Worm (Caenorhabditis elegans) whole organism, L4/young adult: ENCODE results near the gene K11H12.4.

Source experiments
- W03F9.2 ChIP-seq: fragments of 150-350 bp; optimal IDR thresholded peaks from 2 replicates; lab custom pipeline; 2014; ENCODE audit warnings: missing biosample characterization, missing genetic modification characterization
- dao-5 ChIP-seq: sonication (generic microtip); optimal IDR thresholded peaks from 2 replicates; lab custom pipeline; 2016; ENCODE audit warnings: missing genotype, missing genetic modification characterization, moderate library complexity, missing compliant biosample characterization
- him-1 ChIP-seq: sonication (generic microtip); optimal IDR thresholded peaks from 2 replicates; lab custom pipeline; 2016; ENCODE audit warnings: missing genotype, missing genetic modification reagents, missing genetic modification characterization, missing compliant biosample characterization

The K11H12.4 gene

ce11 chrIV:675471-676159, at the start of gene K11H12.4, which contains the start of gene K11H12.10:
Gene K11H12.4, minus strand, starts transcription at chrIV:675883.
Gene K11H12.10, plus strand, starts transcription at chrIV:676075.
- TF ChIP-seq dao-5 (no peak), W03F9.2 (tag; lab: Kevin White, UChicago) (no peak), him-1 (tag; lab: Kevin White, UChicago) (no peak)

- TF ChIP-seq him-1 (tag; lab: Kevin White, UChicago) = no peak
- TF ChIP-seq dao-5 = no peak
- TF ChIP-seq W03F9.2 (tag; lab: Kevin White, UChicago) = no peak
Observed at ce11 chrIV:719351-719750, 43.7 kb upstream of the K11H12.4 start, which contains the start of gene Y55F3C.10. Gene Y55F3C.10, minus strand, starts transcription at chrIV:719451.

- no peak for TF ChIP-seq dao-5
- no peak for TF ChIP-seq W03F9.2 (tag; lab: Kevin White, UChicago)
- no peak for TF ChIP-seq him-1 (tag; lab: Kevin White, UChicago)
Observed at ce11 chrIV:716323-716722, 40.6 kb upstream of the K11H12.4 start, which contains the start of gene clec-164. Gene clec-164, plus strand, starts transcription at chrIV:716623.

- TF ChIP-seq dao-5 = no peak
- TF ChIP-seq him-1 (tag; lab: Kevin White, UChicago) = no peak
- no peak for TF ChIP-seq W03F9.2 (tag; lab: Kevin White, UChicago)
Observed at ce11 chrIV:715433-715832, 39.8 kb upstream of the K11H12.4 start.

- TF ChIP-seq him-1 (tag; lab: Kevin White, UChicago) = no peak
- TF ChIP-seq W03F9.2 (tag; lab: Kevin White, UChicago) = no peak
- no peak for TF ChIP-seq dao-5
Observed at ce11 chrIV:707635-708034, 32.0 kb upstream of the K11H12.4 start, which contains the start of gene cutl-26. Gene cutl-26, minus strand, starts transcription at chrIV:707735.

- TF ChIP-seq him-1 (tag; lab: Kevin White, UChicago) (no peak), W03F9.2 (tag; lab: Kevin White, UChicago) (no peak), dao-5 (no peak)
Observed at ce11 chrIV:698304-698703, 22.6 kb upstream of the K11H12.4 start, which contains the start of gene Y55F3C.17. Gene Y55F3C.17, minus strand, starts transcription at chrIV:698404.

ce11 chrIV:684748-685147, 9.1 kb upstream of the K11H12.4 start:
- TF ChIP-seq him-1 (tag; lab: Kevin White, UChicago) = no peak
- TF ChIP-seq W03F9.2 (tag; lab: Kevin White, UChicago) = no peak
- TF ChIP-seq dao-5 = no peak

- TF ChIP-seq W03F9.2 (tag; lab: Kevin White, UChicago) = no peak
- TF ChIP-seq dao-5 = no peak
- no peak for TF ChIP-seq him-1 (tag; lab: Kevin White, UChicago)
Observed at ce11 chrIV:684197-684596, 8.5 kb upstream of the K11H12.4 start, which contains the start of gene cutl-28. Gene cutl-28, plus strand, starts transcription at chrIV:684497.

- peak; percentile 57 for TF ChIP-seq dao-5
- no peak for TF ChIP-seq W03F9.2 (tag; lab: Kevin White, UChicago)
- TF ChIP-seq him-1 (tag; lab: Kevin White, UChicago) = peak; percentile 41
Observed at ce11 chrIV:682726-683340, 7.2 kb upstream of the K11H12.4 start.

ce11 chrIV:676280-676679, 597 bp upstream of the K11H12.4 start, which contains the start of gene K11H12.5:
Gene K11H12.5, plus strand, starts transcription at chrIV:676580.
- TF ChIP-seq him-1 (tag; lab: Kevin White, UChicago) (no peak), dao-5 (no peak), W03F9.2 (tag; lab: Kevin White, UChicago) (no peak)

- TF ChIP-seq him-1 (tag; lab: Kevin White, UChicago) (no peak), dao-5 (no peak), W03F9.2 (tag; lab: Kevin White, UChicago) (no peak)
Observed at ce11 chrIV:673313-673712, 2.4 kb downstream of the K11H12.4 start, which contains the start of gene K11H12.3. Gene K11H12.3, minus strand, starts transcription at chrIV:673480.

- TF ChIP-seq W03F9.2 (tag; lab: Kevin White, UChicago) (no peak), him-1 (tag; lab: Kevin White, UChicago) (no peak), dao-5 (no peak)
Observed at ce11 chrIV:670455-670854, 5.2 kb downstream of the K11H12.4 start, which contains the start of gene K11H12.11. Gene K11H12.11, minus strand, starts transcription at chrIV:670555.

- TF ChIP-seq him-1 (tag; lab: Kevin White, UChicago) = no peak
- TF ChIP-seq W03F9.2 (tag; lab: Kevin White, UChicago) = no peak
- TF ChIP-seq dao-5 = no peak
Observed at ce11 chrIV:666991-667390, 8.7 kb downstream of the K11H12.4 start, which contains the start of gene K11H12.6. Gene K11H12.6, plus strand, starts transcription at chrIV:667291.

ce11 chrIV:665225-665624, 10.5 kb downstream of the K11H12.4 start, which contains the start of gene K11H12.7:
Gene K11H12.7, plus strand, starts transcription at chrIV:665525.
- TF ChIP-seq W03F9.2 (tag; lab: Kevin White, UChicago) (no peak), dao-5 (no peak), him-1 (tag; lab: Kevin White, UChicago) (no peak)
